Fruit fly (Drosophila melanogaster) whole organism: ENCODE measurements around the gene CG32453.

Experiments used
- CG8478 ChIP-seq: fragments of >200 bp; optimal IDR thresholded peaks from 2 replicates; lab custom pipeline; 2018; ENCODE audit warnings: inconsistent platforms
- Dll ChIP-seq: fragments of >200 bp; optimal IDR thresholded peaks from 2 replicates; lab custom pipeline; 2017
- psq ChIP-seq: fragments of >200 bp; optimal IDR thresholded peaks from 2 replicates; lab custom pipeline; 2017
- usp ChIP-seq: fragments of >200 bp; optimal IDR thresholded peaks from 2 replicates; lab custom pipeline; 2017; ENCODE audit warnings: missing biosample characterization, missing genetic modification characterization, mixed read lengths

DNA sequence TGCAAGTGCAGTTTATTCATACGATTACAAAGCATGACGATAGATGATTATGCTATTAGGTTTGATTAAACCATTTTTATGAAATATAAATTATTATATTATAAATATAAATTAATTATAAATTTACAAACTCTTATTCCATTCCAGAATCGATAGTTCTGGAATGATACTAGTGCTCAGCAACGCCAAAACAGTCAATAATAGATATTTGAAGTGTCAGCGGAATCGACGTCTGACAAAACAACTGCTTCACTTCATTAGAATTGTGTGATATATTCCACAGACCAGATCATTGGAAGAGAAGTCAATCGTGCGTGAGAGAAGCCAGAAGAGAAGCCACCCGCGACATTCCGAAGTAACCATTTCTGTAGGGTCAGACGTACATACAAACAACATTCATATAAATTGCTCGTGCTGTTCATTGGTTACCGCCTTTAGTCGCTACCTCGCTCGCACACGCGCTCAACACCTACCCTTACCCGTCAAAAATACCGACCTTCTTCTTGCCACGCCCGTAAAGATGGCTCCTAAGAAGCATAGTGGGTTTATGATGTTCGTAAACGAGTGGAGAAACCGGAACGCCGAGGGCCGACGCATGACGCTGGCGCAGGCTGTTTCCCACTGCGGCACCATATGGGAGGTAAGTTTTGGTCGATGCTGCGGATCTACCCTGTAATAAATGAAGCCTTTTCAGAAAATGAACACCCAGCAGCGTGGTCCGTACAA lies 27.2 kb downstream of the CG32453 start:
- TF ChIP-seq Dll, result no peak
- no peak for TF ChIP-seq usp (GFP tag; lab: Kevin White, UChicago)
- TF ChIP-seq CG8478 (lab: Kevin White, UChicago), result no peak
- no peak for TF ChIP-seq psq (lab: Kevin White, UChicago)
